Worm (Caenorhabditis elegans): Measurements from ENCODE around the gene gcy-4.
A peak's percentile ranks its signal among the peaks of the same experiment; 100 is the strongest.

gcy-4 gene

ce11 chrII:10303663-10304115, 4.9 kb downstream of the gcy-4 start, which contains the start of gene vha-9 (continued):
- TF ChIP-seq nhr-71 (tag; optimal IDR thresholded peaks at IDR 0.05) (peak; percentile 83), efl-1 (optimal IDR thresholded peaks at IDR 0.05) (peak; percentile 58 to 77), efl-1 (GFP tag; optimal IDR thresholded peaks at IDR 0.05 in 1 of 2) (peak; percentile 71 to 97), nhr-85 (tag) (peak; percentile 57), nhr-77 (tag; optimal IDR thresholded peaks at IDR 0.05) (no peak), nhr-11 (tag; optimal IDR thresholded peaks at IDR 0.05) (no peak), sptf-1 (tag; optimal IDR thresholded peaks at IDR 0.05) (no peak), aha-1 (tag; optimal IDR thresholded peaks at IDR 0.05) (no peak), ceh-90 (tag; optimal IDR thresholded peaks at IDR 0.05) (no peak), unc-130 (tag; optimal IDR thresholded peaks at IDR 0.05) (peak; percentile 78), dsc-1 (tag; optimal IDR thresholded peaks at IDR 0.05) (peak; percentile 70), swsn-7 (tag; optimal IDR thresholded peaks at IDR 0.05) (peak; percentile 74), nhr-237 (tag; optimal IDR thresholded peaks at IDR 0.05) (no peak), fkh-8 (tag; optimal IDR thresholded peaks at IDR 0.05) (peak; percentile 45), jun-1 (tag; optimal IDR thresholded peaks at IDR 0.05) (no peak), nhr-19 (GFP tag; conservative IDR thresholded peaks at IDR 0.05) (peak; percentile 57), sup-37 (GFP tag; optimal IDR thresholded peaks at IDR 0.05) (no peak), mab-9 (GFP tag; IDR thresholded peaks at IDR 0.05) (no peak), C34B4.2 (tag; optimal IDR thresholded peaks at IDR 0.05) (no peak), egl-13 (tag; optimal IDR thresholded peaks at IDR 0.05) (peak; percentile 4), alr-1 (tag; optimal IDR thresholded peaks at IDR 0.05; ENCODE audit: borderline replicate concordance) (no peak), lin-15B (tag; optimal IDR thresholded peaks at IDR 0.05) (peak; percentile 31), pqm-1 (tag; optimal IDR thresholded peaks at IDR 0.05) (no peak), mef-2 (tag; optimal IDR thresholded peaks at IDR 0.05) (no peak), nhr-76 (tag; optimal IDR thresholded peaks at IDR 0.05) (no peak), sox-4 (tag; optimal IDR thresholded peaks at IDR 0.05) (peak; percentile 13), nhr-90 (tag; optimal IDR thresholded peaks at IDR 0.05; ENCODE audit: poor library complexity) (peak; percentile 81), pax-3 (tag; optimal IDR thresholded peaks at IDR 0.05) (no peak), ces-1 (GFP tag; optimal IDR thresholded peaks at IDR 0.05) (peak; percentile 34), skn-1 (tag; optimal IDR thresholded peaks at IDR 0.05) (peak; percentile 71), fkh-4 (tag; optimal IDR thresholded peaks at IDR 0.05; ENCODE audit: borderline replicate concordance) (no peak), nhr-47 (tag; optimal IDR thresholded peaks at IDR 0.05) (peak; percentile 76), efl-3 (GFP tag; optimal IDR thresholded peaks at IDR 0.05) (no peak), grh-1 (GFP tag; IDR thresholded peaks at IDR 0.05) (peak; percentile 51), zip-4 (GFP tag; optimal IDR thresholded peaks at IDR 0.05) (no peak), egl-27 (tag; optimal IDR thresholded peaks at IDR 0.05) (no peak), hlh-4 (tag; optimal IDR thresholded peaks at IDR 0.05) (no peak), elt-3 (tag; optimal IDR thresholded peaks at IDR 0.05) (peak in 1 of 6 experiments; percentile 37), unc-98 (GFP tag; IDR thresholded peaks at IDR 0.05) (no peak), tlp-1 (tag; optimal IDR thresholded peaks at IDR 0.05) (no peak), F16B12.6 (tag; optimal IDR thresholded peaks at IDR 0.05) (peak; percentile 52), ztf-11 (tag; optimal IDR thresholded peaks at IDR 0.05) (peak in 1 of 2 experiments; percentile 59), pag-3 (tag; optimal IDR thresholded peaks at IDR 0.05; ENCODE audit: borderline replicate concordance, insufficient read depth) (no peak), ztf-4 (tag; optimal IDR thresholded peaks at IDR 0.05) (peak; percentile 26), rnt-1 (tag; optimal IDR thresholded peaks at IDR 0.05) (peak; percentile 74), mep-1 (tag; optimal IDR thresholded peaks at IDR 0.05) (peak; percentile 25), xbp-1 (tag; optimal IDR thresholded peaks at IDR 0.05) (peak; percentile 70), hlh-17 (GFP tag; optimal IDR thresholded peaks at IDR 0.05; ENCODE audit: borderline replicate concordance) (no peak), ama-1 (optimal IDR thresholded peaks at IDR 0.05) (no peak), lin-14 (GFP tag; optimal IDR thresholded peaks at IDR 0.05) (peak; percentile 81), snpc-4 (tag; optimal IDR thresholded peaks at IDR 0.05) (peak; percentile 37), C04F5.9 (tag; optimal IDR thresholded peaks at IDR 0.05) (peak; percentile 14), fos-1 (tag; optimal IDR thresholded peaks at IDR 0.05) (no peak), elt-2 (tag; optimal IDR thresholded peaks at IDR 0.05) (no peak)

Data from whole organism, L1 larva.